Fruit fly (Drosophila melanogaster): Measurements from ENCODE around the gene CG32483.

DNA sequence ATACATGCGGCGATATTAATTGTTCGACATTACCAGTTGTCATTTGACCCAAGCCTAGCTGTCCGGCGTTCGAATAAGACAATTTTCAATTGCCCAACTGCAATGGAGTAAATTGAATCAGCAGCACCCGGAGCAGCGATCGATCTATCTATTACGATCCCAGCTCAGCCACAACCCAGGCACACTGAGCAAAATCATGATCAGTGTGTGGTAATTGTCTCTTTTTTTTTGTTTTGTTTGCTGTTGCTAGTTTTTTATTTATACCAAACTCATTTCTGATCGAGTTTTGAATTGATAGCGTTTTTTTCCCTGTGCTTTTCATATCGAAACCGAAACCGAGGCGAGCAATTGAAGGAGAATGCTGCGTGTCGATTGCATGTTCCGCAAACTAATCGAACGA lies 32.0 kb upstream of the CG32483 start:
- TF ChIP-seq ttk (optimal IDR thresholded peaks at IDR 0.05) (no peak), Sin3A (optimal IDR thresholded peaks at IDR 0.05) (no peak), h (optimal IDR thresholded peaks at IDR 0.05) (no peak), psq (optimal IDR thresholded peaks at IDR 0.05) (no peak), insv (optimal IDR thresholded peaks at IDR 0.05) (no peak), Myc (optimal IDR thresholded peaks at IDR 0.05) (no peak)

Measured in Kc167 (cell line).